Worm (Caenorhabditis elegans) whole organism, L2 larva: ENCODE measurements around the gene F48G7.7.

ENCODE experiments used
- C34F6.9 ChIP-seq: fragments of 150-350 bp; optimal IDR thresholded peaks from 2 replicates; lab custom pipeline; 2014; ENCODE audit warnings: missing biosample characterization, missing genetic modification characterization
- F13H6.1 ChIP-seq: sonication (generic microtip); optimal IDR thresholded peaks from 2 replicates; lab custom pipeline; 2016; ENCODE audit warnings: missing genetic modification characterization, missing compliant biosample characterization
- R02D3.7 ChIP-seq: fragments of 150-350 bp; optimal IDR thresholded peaks from 2 replicates; lab custom pipeline; 2014; ENCODE audit warnings: missing biosample characterization, missing genetic modification characterization
- Y55F3AM.14 ChIP-seq: fragments of 200-800 bp; sonication (Bioruptor generic); optimal IDR thresholded peaks from 2 replicates; lab custom pipeline; 2018; ENCODE audit warnings: mild to moderate bottlenecking, missing genetic modification characterization, missing compliant biosample characterization
- aly-2 ChIP-seq: fragments of 150-350 bp; optimal IDR thresholded peaks from 2 replicates; lab custom pipeline; 2014; ENCODE audit warnings: missing biosample characterization, missing genetic modification characterization
- ama-1 ChIP-seq: fragments of 150-350 bp; optimal IDR thresholded peaks from 2 replicates; lab custom pipeline; 2018; ENCODE audit warnings: inconsistent platforms
- blmp-1 ChIP-seq: sonication (generic microtip); optimal IDR thresholded peaks from 2 replicates; lab custom pipeline; 2017; ENCODE audit warnings: missing genetic modification characterization, mild to moderate bottlenecking, missing compliant biosample characterization, antibody characterized with exemption, moderate library complexity; ENCODE audit not compliant: insufficient read depth
- ceh-16 ChIP-seq: fragments of 150-350 bp; optimal IDR thresholded peaks from 2 replicates; lab custom pipeline; 2014; ENCODE audit warnings: missing biosample characterization, missing genetic modification characterization
- crh-2 ChIP-seq: sonication (generic microtip); optimal IDR thresholded peaks from 2 replicates; lab custom pipeline; 2017; ENCODE audit warnings: missing biosample characterization, missing genetic modification characterization
- dmd-4 ChIP-seq: sonication (generic microtip); optimal IDR thresholded peaks from 2 replicates; lab custom pipeline; 2017; ENCODE audit warnings: missing biosample characterization, missing genetic modification characterization
- egl-27 ChIP-seq: sonication (generic microtip); optimal IDR thresholded peaks from 3 replicates; lab custom pipeline; 2017; ENCODE audit warnings: missing biosample characterization, missing genetic modification reagents, missing genetic modification characterization
- elt-1 ChIP-seq: fragments of 150-350 bp; optimal IDR thresholded peaks from 2 replicates; lab custom pipeline; 2014; ENCODE audit warnings: missing biosample characterization, missing genetic modification characterization
- elt-3 ChIP-seq: sonication (generic microtip); optimal IDR thresholded peaks from 2 replicates; lab custom pipeline; 2017; ENCODE audit warnings: missing biosample characterization, missing genetic modification characterization
- fos-1 ChIP-seq: fragments of 150-350 bp; optimal IDR thresholded peaks from 2 replicates; lab custom pipeline; 2014; ENCODE audit warnings: missing biosample characterization, missing genetic modification characterization
- lin-13 ChIP-seq: fragments of 150-350 bp; optimal IDR thresholded peaks from 2 replicates; lab custom pipeline; 2014; ENCODE audit warnings: missing biosample characterization, missing genetic modification reagents, missing genetic modification characterization
- lin-39 ChIP-seq: fragments of 150-350 bp; optimal IDR thresholded peaks from 2 replicates; lab custom pipeline; 2014; ENCODE audit warnings: missing biosample characterization, missing genetic modification reagents, missing genetic modification characterization
- lsy-2 ChIP-seq, 2 experiments: fragments of 150-350 bp in 1 of 2; sonication (generic microtip) in 1 of 2; optimal IDR thresholded peaks; 2 replicates each; lab custom pipeline; 2014 to 2017; ENCODE audit warnings: missing biosample characterization in 2 of 2, missing genetic modification characterization in 2 of 2
- mbf-1 ChIP-seq: sonication (generic microtip); optimal IDR thresholded peaks from 2 replicates; lab custom pipeline; 2017; ENCODE audit warnings: missing biosample characterization, missing genetic modification characterization
- mdl-1 ChIP-seq, 2 experiments: fragments of 150-350 bp in 1 of 2; sonication (generic microtip) in 1 of 2; optimal IDR thresholded peaks; 2 replicates each; lab custom pipeline; 2017; ENCODE audit warnings: missing biosample characterization in 2 of 2, missing genetic modification characterization in 2 of 2
- nhr-11 ChIP-seq: fragments of 150-350 bp; optimal IDR thresholded peaks from 2 replicates; lab custom pipeline; 2014; ENCODE audit warnings: missing biosample characterization, missing genetic modification characterization
- nhr-12 ChIP-seq: fragments of 150-350 bp; optimal IDR thresholded peaks from 2 replicates; lab custom pipeline; 2014; ENCODE audit warnings: missing biosample characterization, missing genetic modification characterization
- nhr-21 ChIP-seq: fragments of 150-350 bp; optimal IDR thresholded peaks from 2 replicates; lab custom pipeline; 2014; ENCODE audit warnings: missing biosample characterization, missing genetic modification characterization
- nhr-23 ChIP-seq: fragments of 150-350 bp; optimal IDR thresholded peaks from 2 replicates; lab custom pipeline; 2014; ENCODE audit warnings: missing biosample characterization, missing genetic modification reagents, missing genetic modification characterization
- nhr-25 ChIP-seq: fragments of 150-350 bp; sonication (generic microtip); optimal IDR thresholded peaks from 3 replicates; lab custom pipeline; 2014; ENCODE audit warnings: missing biosample characterization, missing genetic modification characterization
- nhr-6 ChIP-seq: fragments of 150-350 bp; optimal IDR thresholded peaks from 2 replicates; lab custom pipeline; 2014; ENCODE audit warnings: missing biosample characterization, missing genetic modification characterization
- nhr-77 ChIP-seq: fragments of 150-350 bp; optimal IDR thresholded peaks from 2 replicates; lab custom pipeline; 2014; ENCODE audit warnings: missing biosample characterization, missing genetic modification characterization
- skn-1 ChIP-seq: sonication (generic microtip); optimal IDR thresholded peaks from 2 replicates; lab custom pipeline; 2017; ENCODE audit warnings: missing biosample characterization, missing genetic modification characterization
- sma-9 ChIP-seq, 2 experiments: fragments of 150-350 bp in 1 of 2; sonication (generic microtip) in 1 of 2; optimal IDR thresholded peaks; 2 replicates each; lab custom pipeline; 2014 to 2016; ENCODE audit warnings: missing genetic modification characterization in 2 of 2, mild to moderate bottlenecking in 1 of 2, missing biosample characterization in 1 of 2, missing compliant biosample characterization in 1 of 2, missing genetic modification reagents in 1 of 2, moderate library complexity in 1 of 2
- unc-39 ChIP-seq: fragments of 150-350 bp; optimal IDR thresholded peaks from 2 replicates; lab custom pipeline; 2014; ENCODE audit warnings: missing biosample characterization, missing genetic modification characterization
- unc-55 ChIP-seq: fragments of 150-350 bp; sonication (generic microtip); optimal IDR thresholded peaks from 3 replicates; lab custom pipeline; 2014; ENCODE audit warnings: missing biosample characterization, missing genetic modification reagents, missing genetic modification characterization
- unc-62 ChIP-seq: fragments of 150-350 bp; optimal IDR thresholded peaks from 2 replicates; lab custom pipeline; 2014; ENCODE audit warnings: missing biosample characterization, missing genetic modification reagents, missing genetic modification characterization
- zag-1 ChIP-seq: fragments of 150-350 bp; optimal IDR thresholded peaks from 2 replicates; lab custom pipeline; 2014; ENCODE audit warnings: missing biosample characterization, missing genetic modification characterization
- ztf-1 ChIP-seq: fragments of 200-800 bp; sonication (Bioruptor generic); conservative IDR thresholded peaks from 2 replicates; pipeline ENCODE4 v1.3.6; 2022; ENCODE audit warnings: missing genetic modification characterization, missing compliant biosample characterization
- ztf-11 ChIP-seq: sonication (generic microtip); optimal IDR thresholded peaks from 2 replicates; lab custom pipeline; 2017; ENCODE audit warnings: missing biosample characterization, missing genetic modification characterization
- ztf-4 ChIP-seq: fragments of 150-350 bp; optimal IDR thresholded peaks from 2 replicates; lab custom pipeline; 2014; ENCODE audit warnings: missing biosample characterization, missing genetic modification characterization

Gene F48G7.7

DNA sequence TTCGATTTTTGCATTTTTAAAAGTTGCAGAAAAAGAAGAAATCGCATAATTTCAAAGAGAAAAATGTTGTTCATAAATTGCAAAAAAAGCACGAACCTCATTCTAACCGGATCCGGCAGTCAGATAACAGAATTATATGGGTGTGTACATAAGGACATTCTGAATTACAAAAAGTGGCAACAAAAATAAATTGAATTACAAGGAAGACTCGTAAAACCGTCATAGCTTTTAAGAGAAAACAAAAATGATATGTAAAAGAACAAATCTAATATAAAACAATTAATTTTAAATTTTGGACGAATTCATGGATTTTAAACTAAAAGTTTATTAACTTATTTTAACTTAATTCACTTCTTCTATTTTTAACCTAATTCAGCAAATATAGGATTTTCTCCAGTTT is 34.0 kb upstream of the F48G7.7 start, which contains the start of gene F31F4.17:
Gene F31F4.17 (minus strand): TSS at position 101 of the 400 bp plus-strand sequence.
- TF ChIP-seq aly-2 (tag; lab: Kevin White, UChicago) (no peak), crh-2 (tag; lab: Kevin White, UChicago) (no peak), F13H6.1 (no peak), lin-39 (tag; lab: Kevin White, UChicago) (no peak), unc-62 (GFP tag; lab: Kevin White, UChicago) (no peak), ceh-16 (no peak), nhr-77 (no peak), unc-39 (no peak), R02D3.7 (no peak), elt-1 (tag; lab: Kevin White, UChicago) (no peak), C34F6.9 (tag; lab: Kevin White, UChicago) (no peak), unc-55 (no peak), nhr-21 (no peak), nhr-6 (tag; lab: Kevin White, UChicago) (no peak), elt-3 (tag; lab: Kevin White, UChicago) (no peak)

DNA sequence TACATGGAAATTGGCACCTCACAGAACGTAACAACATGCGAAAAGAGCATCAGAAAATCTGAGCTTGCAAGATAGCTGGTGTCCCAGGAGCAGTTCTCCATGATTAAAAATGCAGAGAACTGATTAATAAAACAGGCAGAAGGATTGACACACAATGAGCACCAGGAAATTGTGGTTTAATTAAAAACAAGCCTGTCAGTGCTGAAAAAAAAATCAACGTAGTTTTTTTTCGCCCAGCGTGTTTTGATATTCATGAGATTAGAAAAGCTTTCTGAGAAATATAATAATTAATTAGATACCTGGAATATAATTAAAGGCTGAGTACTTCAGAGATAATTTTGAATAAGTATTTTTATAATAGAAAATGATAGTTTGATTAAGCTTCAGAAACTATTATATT is 31.5 kb upstream of the F48G7.7 start, which contains the start of gene srh-246:
Gene srh-246 (minus strand): TSS at position 101 of the 400 bp plus-strand sequence.
- TF ChIP-seq unc-39 (no peak), lsy-2 (tag; optimal IDR thresholded peaks at IDR 0.05; lab: Kevin White, UChicago) (no peak), nhr-6 (tag; lab: Kevin White, UChicago) (no peak), blmp-1 (tag; lab: Kevin White, UChicago) (no peak), nhr-23 (tag; lab: Kevin White, UChicago) (no peak), ama-1 (no peak), nhr-21 (no peak), nhr-25 (tag; lab: Kevin White, UChicago) (no peak), ztf-11 (no peak), ceh-16 (no peak), Y55F3AM.14 (GFP tag; lab: Kevin White, UChicago) (no peak), mdl-1 (tag; optimal IDR thresholded peaks at IDR 0.05; lab: Kevin White, UChicago) (no peak), dmd-4 (tag; lab: Kevin White, UChicago) (no peak), crh-2 (tag; lab: Kevin White, UChicago) (no peak), ztf-4 (tag; lab: Kevin White, UChicago) (no peak), unc-55 (no peak), lin-39 (tag; lab: Kevin White, UChicago) (no peak), elt-3 (tag; lab: Kevin White, UChicago) (no peak), lin-13 (GFP tag; lab: Kevin White, UChicago) (no peak), mbf-1 (no peak)

DNA sequence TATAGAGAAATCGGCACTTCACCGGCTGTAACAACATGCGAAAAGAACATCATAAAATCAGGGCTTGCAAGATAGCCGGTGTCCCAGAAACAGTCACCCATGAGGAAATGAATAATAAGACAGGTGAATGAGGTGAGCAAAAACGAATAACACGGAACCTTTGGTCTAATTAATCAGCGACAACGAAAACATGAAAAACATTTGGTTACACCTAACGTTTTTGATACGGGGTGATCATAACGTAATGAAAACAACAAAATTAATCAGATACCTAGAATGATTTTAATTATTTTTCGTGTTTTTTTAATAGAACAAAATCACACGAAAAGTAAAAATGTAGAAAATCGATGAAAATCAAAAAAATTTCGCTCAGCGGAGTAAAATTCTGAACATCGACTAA is 29.6 kb upstream of the F48G7.7 start, which contains the start of gene srh-245:
Gene srh-245 (minus strand): TSS at position 101 of the 400 bp plus-strand sequence.
- TF ChIP-seq skn-1 (tag; lab: Kevin White, UChicago) (no peak), nhr-12 (tag; lab: Kevin White, UChicago) (no peak), aly-2 (tag; lab: Kevin White, UChicago) (no peak), mdl-1 (tag; optimal IDR thresholded peaks at IDR 0.05; lab: Kevin White, UChicago) (no peak), lsy-2 (tag; optimal IDR thresholded peaks at IDR 0.05; lab: Kevin White, UChicago) (no peak), crh-2 (tag; lab: Kevin White, UChicago) (no peak), egl-27 (no peak), sma-9 (GFP tag; optimal IDR thresholded peaks at IDR 0.05; lab: Kevin White, UChicago) (no peak), sma-9 (tag; optimal IDR thresholded peaks at IDR 0.05; lab: Kevin White, UChicago) (no peak), fos-1 (tag; lab: Kevin White, UChicago) (no peak), mbf-1 (no peak), ztf-1 (GFP tag; lab: Robert Waterston, UW) (no peak)

DNA sequence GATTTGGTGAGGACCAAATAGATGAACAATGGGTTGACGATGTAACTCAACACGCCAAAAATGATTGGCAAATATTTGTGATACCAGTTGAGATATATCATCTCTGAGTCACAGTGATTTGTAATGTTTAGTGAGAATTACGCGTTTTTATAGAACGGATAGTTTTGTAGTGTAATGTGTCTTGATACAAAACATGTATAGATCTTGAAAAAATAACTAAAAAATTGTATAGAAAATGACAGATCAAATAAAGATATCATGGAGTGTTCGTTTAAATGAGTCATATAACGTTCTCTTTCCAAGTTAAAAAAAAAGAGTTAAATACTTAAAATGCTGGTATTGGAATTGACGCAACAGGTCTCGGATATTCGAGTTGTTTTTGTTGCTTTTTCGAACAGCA is 28.2 kb upstream of the F48G7.7 start, which contains the start of gene srj-6:
Gene srj-6 (minus strand): TSS at position 101 of the 400 bp plus-strand sequence.
- no peak for TF ChIP-seq mdl-1 (tag; optimal IDR thresholded peaks at IDR 0.05; lab: Kevin White, UChicago)
- no peak for TF ChIP-seq Y55F3AM.14 (GFP tag; lab: Kevin White, UChicago)
- no peak for TF ChIP-seq nhr-23 (tag; lab: Kevin White, UChicago)
- TF ChIP-seq skn-1 (tag; lab: Kevin White, UChicago): no peak
- TF ChIP-seq ama-1: no peak
- TF ChIP-seq zag-1 (tag; lab: Kevin White, UChicago): no peak
- TF ChIP-seq blmp-1 (tag; lab: Kevin White, UChicago): no peak
- TF ChIP-seq elt-3 (tag; lab: Kevin White, UChicago): no peak
- no peak for TF ChIP-seq nhr-11 (tag; lab: Kevin White, UChicago)
- TF ChIP-seq, all 48 proteins: peak for 0
